Fruit fly (Drosophila melanogaster): ENCODE data around the gene YL-1.

YL-1 gene

DNA sequence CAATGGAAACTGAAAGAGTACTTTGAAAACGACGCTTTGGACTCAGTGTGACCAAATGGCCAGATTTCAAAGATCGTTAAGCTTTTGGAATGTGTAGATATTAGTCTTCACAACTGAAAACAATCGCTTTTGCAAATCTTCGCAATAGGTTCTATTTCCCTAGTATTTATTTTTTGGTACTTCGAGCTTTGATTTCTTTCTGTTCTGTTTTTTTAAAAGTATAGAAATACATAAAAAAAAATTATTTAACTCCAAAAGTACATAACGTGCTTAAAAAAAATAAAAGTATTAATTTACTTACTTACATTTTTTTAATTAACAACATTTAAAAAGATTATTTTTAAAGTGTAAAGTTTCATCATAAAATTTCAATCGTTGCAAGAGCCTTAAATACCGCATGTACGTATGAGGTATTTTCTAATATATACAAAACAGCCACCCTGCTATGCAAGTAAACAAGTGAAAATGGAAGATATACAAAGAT lies 17.2 kb downstream of the YL-1 start, which contains the start of the genes piwi and CG12253 (continued):
- TF ChIP-seq Rx (GFP tag; IDR thresholded peaks at IDR 0.05) (no peak), CG14050 (GFP tag; IDR thresholded peaks at IDR 0.05) (no peak; the same call in 1 of the 3 replicates), jing (GFP tag; optimal IDR thresholded peaks at IDR 0.05) (no peak), en (GFP tag; optimal IDR thresholded peaks at IDR 0.05) (no peak), NC2β (GFP tag; optimal IDR thresholded peaks at IDR 0.05) (no peak), Optix (GFP tag; IDR thresholded peaks at IDR 0.05) (no peak), CG15011 (GFP tag; optimal IDR thresholded peaks at IDR 0.05) (no peak), inv (GFP tag; IDR thresholded peaks at IDR 0.05; ENCODE audit: partially characterized antibody) (no peak), hbn (GFP tag; IDR thresholded peaks at IDR 0.05; ENCODE audit: partially characterized antibody) (no peak), aop (GFP tag; IDR thresholded peaks at IDR 0.05) (no peak), CkIIα-i1 (GFP tag; IDR thresholded peaks at IDR 0.05) (no peak), kni (GFP tag; optimal IDR thresholded peaks at IDR 0.05) (no peak), ara (GFP tag; IDR thresholded peaks at IDR 0.05) (no peak), D19A (tag; optimal IDR thresholded peaks at IDR 0.05) (peak; percentile 70), luna (GFP tag; optimal IDR thresholded peaks at IDR 0.05) (no peak), CG3163 (GFP tag; optimal IDR thresholded peaks at IDR 0.05) (no peak), CG7357 (GFP tag; IDR thresholded peaks at IDR 0.05) (no peak), CG10979 (tag; optimal IDR thresholded peaks at IDR 0.05) (peak; percentile 77), Antp (GFP tag; optimal IDR thresholded peaks at IDR 0.05) (peak; percentile 7), D (optimal IDR thresholded peaks at IDR 0.05) (no peak), D (GFP tag; optimal IDR thresholded peaks at IDR 0.05) (peak; percentile 28), dan (GFP tag; IDR thresholded peaks at IDR 0.05) (no peak), pan (optimal IDR thresholded peaks at IDR 0.05) (no peak), pan (GFP tag; optimal IDR thresholded peaks at IDR 0.05 in 1 of 2, IDR thresholded peaks at IDR 0.05 in 1 of 2) (no peak), gce (GFP tag; IDR thresholded peaks at IDR 0.05) (no peak), ken (GFP tag; IDR thresholded peaks at IDR 0.05) (no peak; the same call in 1 of the 3 replicates), Xbp1 (GFP tag; optimal IDR thresholded peaks at IDR 0.05) (peak; percentile 83), bbx (GFP tag; IDR thresholded peaks at IDR 0.05; ENCODE audit: partially characterized antibody) (no peak), nerfin-2 (GFP tag; IDR thresholded peaks at IDR 0.05; ENCODE audit: partially characterized antibody) (no peak), her (GFP tag; optimal IDR thresholded peaks at IDR 0.05) (no peak), gsb-n (tag; optimal IDR thresholded peaks at IDR 0.05) (no peak), CG8944 (GFP tag; optimal IDR thresholded peaks at IDR 0.05) (no peak), Sox100B (GFP tag; optimal IDR thresholded peaks at IDR 0.05) (peak; percentile 68), gsb (GFP tag; IDR thresholded peaks at IDR 0.05) (no peak), danr (GFP tag; IDR thresholded peaks at IDR 0.05) (no peak; the same call in 1 of the 2 replicates), Ets97D (GFP tag; optimal IDR thresholded peaks at IDR 0.05) (peak; percentile 26), HLH3B (GFP tag; IDR thresholded peaks at IDR 0.05) (peak; percentile 83), CG7963 (GFP tag; IDR thresholded peaks at IDR 0.05; ENCODE audit: partially characterized antibody) (no peak), knrl (GFP tag; IDR thresholded peaks at IDR 0.05; ENCODE audit: partially characterized antibody) (no peak), mam (GFP tag; optimal IDR thresholded peaks at IDR 0.05) (peak; percentile 25), slp2 (GFP tag; optimal IDR thresholded peaks at IDR 0.05) (no peak), pum (GFP tag; optimal IDR thresholded peaks at IDR 0.05) (peak; percentile 28), Mad (GFP tag; optimal IDR thresholded peaks at IDR 0.05) (no peak), Awh (GFP tag; IDR thresholded peaks at IDR 0.05) (no peak), sna (GFP tag; IDR thresholded peaks at IDR 0.05; ENCODE audit: partially characterized antibody) (0 out of 2 replicates have a peak, but pooled peaks have one; percentile 16), CG2875 (GFP tag; optimal IDR thresholded peaks at IDR 0.05) (peak; percentile 57), CG1602 (GFP tag; optimal IDR thresholded peaks at IDR 0.05) (peak; percentile 79), so (GFP tag; IDR thresholded peaks at IDR 0.05) (no peak), CG2202 (tag; optimal IDR thresholded peaks at IDR 0.05) (peak; percentile 40), chif (GFP tag; optimal IDR thresholded peaks at IDR 0.05) (peak; percentile 31 to 63), CG30020 (tag; optimal IDR thresholded peaks at IDR 0.05) (peak; percentile 80), unpg (GFP tag; optimal IDR thresholded peaks at IDR 0.05) (peak; percentile 89)
